Fruit fly (Drosophila melanogaster) whole organism, pupa: ENCODE results near the gene Nuak.

Source experiments
- CG10348 ChIP-seq: fragments of 200-800 bp; sonication (Bioruptor generic); IDR thresholded peaks from 2 replicates; pipeline ENCODE4 v1.3.6; 2022; ENCODE audit warnings: missing biosample characterization, missing genetic modification characterization
- CG13204 ChIP-seq: fragments of 200-800 bp; sonication (Bioruptor generic); optimal IDR thresholded peaks from 2 replicates; lab custom pipeline; 2018; ENCODE audit warnings: missing biosample characterization, mild to moderate bottlenecking, missing genetic modification characterization, moderate library complexity
- CG15710 ChIP-seq: fragments of 200-800 bp; sonication (Bioruptor generic); optimal IDR thresholded peaks from 2 replicates; lab custom pipeline; 2018; ENCODE audit warnings: missing biosample characterization, mild to moderate bottlenecking, missing genetic modification characterization, moderate library complexity
- CG4496 ChIP-seq: fragments of 200-800 bp; sonication (Bioruptor generic); IDR thresholded peaks from 3 replicates; pipeline ENCODE4 v1.3.6; 2022; ENCODE audit warnings: missing biosample characterization, missing genetic modification characterization
- Pif1B ChIP-seq: fragments of 200-800 bp; sonication (Bioruptor generic); optimal IDR thresholded peaks from 3 replicates; lab custom pipeline; 2016; ENCODE audit warnings: missing biosample characterization, missing genetic modification characterization
- Snoo ChIP-seq: fragments of 200-800 bp; sonication (Bioruptor generic); optimal IDR thresholded peaks from 3 replicates; lab custom pipeline; 2017; ENCODE audit warnings: missing biosample characterization, mild to moderate bottlenecking, missing genetic modification characterization, inconsistent platforms

DNA sequence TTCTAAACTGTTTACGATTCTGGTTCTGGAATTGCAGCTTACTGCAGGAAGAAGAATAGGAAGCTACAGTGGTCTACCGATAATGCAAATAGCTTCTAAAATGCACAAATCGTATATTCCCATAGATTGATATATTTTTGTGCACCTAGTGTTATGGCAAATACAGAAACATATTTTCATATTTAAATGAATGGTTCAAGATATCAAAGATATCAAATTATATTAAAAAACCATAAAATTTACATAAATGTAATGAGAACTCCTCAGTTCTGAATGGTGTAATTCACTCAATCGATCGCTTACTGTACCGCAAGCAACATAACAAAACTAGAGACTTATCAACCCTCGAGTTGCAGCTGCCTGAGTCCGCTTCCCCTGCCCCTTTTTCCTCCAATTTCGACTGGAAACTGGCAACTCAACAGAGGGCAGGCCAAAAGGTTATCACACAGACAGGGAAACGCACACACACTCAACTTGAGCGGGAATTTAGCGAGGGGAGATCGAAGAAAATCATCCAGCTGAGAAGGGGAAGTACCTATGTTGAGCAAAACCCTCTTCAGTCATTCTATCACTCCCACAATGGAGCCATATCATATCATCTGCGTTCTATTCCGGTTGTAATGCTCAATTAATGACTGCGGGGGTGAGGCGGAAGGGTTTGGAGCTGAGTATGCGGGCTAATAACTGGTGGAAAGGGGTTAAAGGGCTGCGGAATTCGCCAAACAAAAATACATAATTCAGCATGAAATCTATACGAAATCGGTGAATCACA lies 90.0 kb downstream of the Nuak start:
- TF ChIP-seq CG10348 (GFP tag; lab: Robert Waterston, UW), result no peak
- no peak for TF ChIP-seq CG4496
- no peak for TF ChIP-seq Pif1B (GFP tag; lab: Kevin White, UChicago)
- TF ChIP-seq CG13204 (GFP tag; lab: Kevin White, UChicago), result no peak
- TF ChIP-seq Snoo (tag; lab: Kevin White, UChicago), result no peak
- peak; percentile 45 for TF ChIP-seq CG15710 (tag; lab: Kevin White, UChicago)
